Fruit fly (Drosophila melanogaster) whole organism, prepupa: Measurements from ENCODE around the gene CG1785.

ENCODE experiments used
- Blimp-1 ChIP-seq: fragments of 200-800 bp; sonication (Bioruptor generic); optimal IDR thresholded peaks from 3 replicates; lab custom pipeline; 2017; ENCODE audit warnings: missing biosample characterization, missing genetic modification characterization, mild to moderate bottlenecking, moderate library complexity, missing genetic modification reagents
- CG10631 ChIP-seq: fragments of 200-800 bp; sonication (Bioruptor generic); optimal IDR thresholded peaks from 2 replicates; lab custom pipeline; 2016; ENCODE audit warnings: missing biosample characterization, missing genetic modification characterization
- CG10669 ChIP-seq: fragments of 200-800 bp; sonication (Bioruptor generic); optimal IDR thresholded peaks from 3 replicates; lab custom pipeline; 2018; ENCODE audit warnings: missing biosample characterization, mild to moderate bottlenecking, missing genetic modification characterization, moderate library complexity
- CG11294 ChIP-seq: fragments of 200-800 bp; sonication (Bioruptor generic); IDR thresholded peaks from 2 replicates; pipeline ENCODE4 v1.3.6; 2022; ENCODE audit warnings: missing biosample characterization, missing genetic modification characterization
- CG11762 ChIP-seq: fragments of 200-800 bp; sonication (Bioruptor generic); optimal IDR thresholded peaks from 3 replicates; lab custom pipeline; 2016; ENCODE audit warnings: missing biosample characterization, missing genetic modification characterization; ENCODE audit not compliant: insufficient read depth
- CG11902 ChIP-seq: fragments of 200-800 bp; sonication (Bioruptor generic); optimal IDR thresholded peaks from 3 replicates; lab custom pipeline; 2016; ENCODE audit warnings: missing biosample characterization, missing genetic modification characterization
- CG15336 ChIP-seq: fragments of 200-800 bp; sonication (Bioruptor generic); IDR thresholded peaks from 2 replicates; pipeline ENCODE4 v1.3.6; 2022; ENCODE audit warnings: missing biosample characterization, missing genetic modification characterization
- CG1621 ChIP-seq: fragments of 200-800 bp; sonication (Bioruptor generic); optimal IDR thresholded peaks from 3 replicates; lab custom pipeline; 2018; ENCODE audit warnings: missing biosample characterization, mild to moderate bottlenecking, missing genetic modification characterization
- CG16779 ChIP-seq: fragments of 200-800 bp; sonication (Bioruptor generic); optimal IDR thresholded peaks from 3 replicates; lab custom pipeline; 2017; ENCODE audit warnings: missing biosample characterization, mild to moderate bottlenecking, missing genetic modification characterization
- CG31627 ChIP-seq: fragments of 200-800 bp; sonication (Bioruptor generic); optimal IDR thresholded peaks from 3 replicates; lab custom pipeline; 2016; ENCODE audit warnings: missing biosample characterization, missing genetic modification characterization
- CG32006 ChIP-seq: fragments of 200-800 bp; sonication (Bioruptor generic); optimal IDR thresholded peaks from 3 replicates; lab custom pipeline; 2017; ENCODE audit warnings: missing biosample characterization, mild to moderate bottlenecking, missing genetic modification characterization
- CG34406 ChIP-seq: fragments of 200-800 bp; sonication (Bioruptor generic); optimal IDR thresholded peaks from 3 replicates; lab custom pipeline; 2016; ENCODE audit warnings: missing biosample characterization, missing genetic modification characterization
- CG3919 ChIP-seq: fragments of 200-800 bp; sonication (Bioruptor generic); optimal IDR thresholded peaks from 3 replicates; lab custom pipeline; 2016; ENCODE audit warnings: missing biosample characterization, missing genetic modification characterization
- CG4318 ChIP-seq: fragments of 200-800 bp; sonication (Bioruptor generic); optimal IDR thresholded peaks from 3 replicates; lab custom pipeline; 2017; ENCODE audit warnings: missing biosample characterization, mild to moderate bottlenecking, missing genetic modification characterization
- CG6792 ChIP-seq: fragments of 200-800 bp; sonication (Bioruptor generic); optimal IDR thresholded peaks from 3 replicates; lab custom pipeline; 2016; ENCODE audit warnings: missing biosample characterization, missing genetic modification characterization
- CG6854 ChIP-seq: fragments of 200-800 bp; sonication (Bioruptor generic); optimal IDR thresholded peaks from 2 replicates; lab custom pipeline; 2017; ENCODE audit warnings: missing biosample characterization, mild to moderate bottlenecking, missing genetic modification characterization
- CG8119 ChIP-seq: fragments of 200-800 bp; sonication (Bioruptor generic); IDR thresholded peaks from 3 replicates; pipeline ENCODE4 v1.3.6; 2022; ENCODE audit warnings: missing biosample characterization, missing genetic modification characterization
- CG8319 ChIP-seq: fragments of 200-800 bp; sonication (Bioruptor generic); optimal IDR thresholded peaks from 3 replicates; lab custom pipeline; 2016; ENCODE audit warnings: missing biosample characterization, missing genetic modification characterization
- CG8632 ChIP-seq: fragments of 200-800 bp; sonication (Bioruptor generic); optimal IDR thresholded peaks from 3 replicates; lab custom pipeline; 2016; ENCODE audit warnings: missing biosample characterization, missing genetic modification characterization
- CG9139 ChIP-seq: fragments of 200-800 bp; sonication (Bioruptor generic); optimal IDR thresholded peaks from 3 replicates; lab custom pipeline; 2017; ENCODE audit warnings: missing biosample characterization, mild to moderate bottlenecking, missing genetic modification characterization
- Eip75B ChIP-seq: fragments of 200-800 bp; sonication (Bioruptor generic); optimal IDR thresholded peaks from 3 replicates; lab custom pipeline; 2016; ENCODE audit warnings: missing biosample characterization, missing genetic modification characterization
- Eip93F ChIP-seq: fragments of 200-800 bp; sonication (Bioruptor generic); optimal IDR thresholded peaks from 2 replicates; lab custom pipeline; 2016; ENCODE audit warnings: missing biosample characterization, mild to moderate bottlenecking, missing genetic modification characterization
- Ets21C ChIP-seq: fragments of 200-800 bp; sonication (Bioruptor generic); optimal IDR thresholded peaks from 3 replicates; lab custom pipeline; 2016; ENCODE audit warnings: missing biosample characterization, missing genetic modification characterization
- Hr39 ChIP-seq: fragments of 200-800 bp; sonication (Bioruptor generic); optimal IDR thresholded peaks from 2 replicates; lab custom pipeline; 2016; ENCODE audit warnings: missing biosample characterization, missing genetic modification characterization
- Hr4 ChIP-seq: fragments of 200-800 bp; sonication (Bioruptor generic); optimal IDR thresholded peaks from 3 replicates; lab custom pipeline; 2016; ENCODE audit warnings: missing biosample characterization, missing genetic modification characterization
- Lpt ChIP-seq: fragments of 200-800 bp; sonication (Bioruptor generic); optimal IDR thresholded peaks from 3 replicates; lab custom pipeline; 2016; ENCODE audit warnings: missing biosample characterization, missing genetic modification characterization
- Met ChIP-seq: fragments of 200-800 bp; sonication (Bioruptor generic); optimal IDR thresholded peaks from 3 replicates; lab custom pipeline; 2016; ENCODE audit warnings: missing biosample characterization, missing genetic modification characterization
- Smox ChIP-seq: fragments of 200-800 bp; sonication (Bioruptor generic); optimal IDR thresholded peaks from 3 replicates; lab custom pipeline; 2016; ENCODE audit warnings: missing biosample characterization, missing genetic modification characterization
- Sox102F ChIP-seq: fragments of 200-800 bp; sonication (Bioruptor generic); optimal IDR thresholded peaks from 2 replicates; lab custom pipeline; 2016; ENCODE audit warnings: missing biosample characterization, mild to moderate bottlenecking, missing genetic modification characterization
- Sox14 ChIP-seq: fragments of 200-800 bp; sonication (Bioruptor generic); optimal IDR thresholded peaks from 3 replicates; lab custom pipeline; 2016; ENCODE audit warnings: missing biosample characterization, missing genetic modification characterization
- Sox15 ChIP-seq: fragments of 200-800 bp; sonication (Bioruptor generic); optimal IDR thresholded peaks from 3 replicates; lab custom pipeline; 2016; ENCODE audit warnings: missing biosample characterization, missing genetic modification characterization
- achi ChIP-seq: fragments of 200-800 bp; sonication (Bioruptor generic); optimal IDR thresholded peaks from 3 replicates; lab custom pipeline; 2016; ENCODE audit warnings: missing biosample characterization, missing genetic modification characterization
- acj6 ChIP-seq: fragments of 200-800 bp; sonication (Bioruptor generic); optimal IDR thresholded peaks from 3 replicates; lab custom pipeline; 2016; ENCODE audit warnings: missing biosample characterization, missing genetic modification characterization
- dac ChIP-seq: fragments of 200-800 bp; sonication (Bioruptor generic); optimal IDR thresholded peaks from 2 replicates; lab custom pipeline; 2017; ENCODE audit warnings: missing biosample characterization, mild to moderate bottlenecking, missing genetic modification characterization
- dsx ChIP-seq: fragments of 200-800 bp; optimal IDR thresholded peaks from 3 replicates; lab custom pipeline; 2019; ENCODE audit warnings: missing biosample characterization, mild to moderate bottlenecking, missing genetic modification characterization, moderate library complexity; ENCODE audit not compliant: poor library complexity, severe bottlenecking
- eg ChIP-seq: fragments of 200-800 bp; sonication (Bioruptor generic); IDR thresholded peaks from 3 replicates; pipeline ENCODE4 v1.3.6; 2022; ENCODE audit warnings: missing biosample characterization, missing genetic modification characterization
- esn ChIP-seq: fragments of 200-800 bp; sonication (Bioruptor generic); optimal IDR thresholded peaks from 2 replicates; lab custom pipeline; 2016; ENCODE audit warnings: missing biosample characterization, mild to moderate bottlenecking, missing genetic modification characterization, moderate library complexity
- fd85E ChIP-seq: fragments of 200-800 bp; sonication (Bioruptor generic); optimal IDR thresholded peaks from 3 replicates; lab custom pipeline; 2016; ENCODE audit warnings: missing biosample characterization, missing genetic modification characterization
- fkh ChIP-seq: fragments of 200-800 bp; sonication (Bioruptor generic); optimal IDR thresholded peaks from 3 replicates; lab custom pipeline; 2017; ENCODE audit warnings: missing biosample characterization, mild to moderate bottlenecking, missing genetic modification characterization, moderate library complexity
- lz ChIP-seq: fragments of 200-800 bp; sonication (Bioruptor generic); optimal IDR thresholded peaks from 3 replicates; lab custom pipeline; 2016; ENCODE audit warnings: missing biosample characterization, missing genetic modification characterization
- net ChIP-seq: fragments of 200-800 bp; sonication (Bioruptor generic); optimal IDR thresholded peaks from 3 replicates; lab custom pipeline; 2016; ENCODE audit warnings: missing biosample characterization, missing genetic modification characterization
- pdm3 ChIP-seq: fragments of 200-800 bp; sonication (Bioruptor generic); optimal IDR thresholded peaks from 3 replicates; lab custom pipeline; 2016; ENCODE audit warnings: missing biosample characterization, missing genetic modification characterization
- spab ChIP-seq: fragments of 200-800 bp; sonication (Bioruptor generic); optimal IDR thresholded peaks from 2 replicates; lab custom pipeline; 2017; ENCODE audit warnings: missing biosample characterization, mild to moderate bottlenecking, missing genetic modification characterization, missing genetic modification reagents
- ss ChIP-seq, 2 experiments: fragments of 200-800 bp; sonication (Bioruptor generic); optimal IDR thresholded peaks; 2 replicates in 1 of 2; 3 replicates in 1 of 2; lab custom pipeline; 2017 to 2018; ENCODE audit warnings: mild to moderate bottlenecking in 2 of 2, missing biosample characterization in 2 of 2, missing genetic modification characterization in 2 of 2, moderate library complexity in 1 of 2
- svp ChIP-seq: fragments of 200-800 bp; sonication (Bioruptor generic); peaks from one replicate; lab custom pipeline; 2016; ENCODE audit warnings: missing biosample characterization, missing genetic modification characterization
- topi ChIP-seq: fragments of 200-800 bp; sonication (Bioruptor generic); optimal IDR thresholded peaks from 3 replicates; lab custom pipeline; 2016; ENCODE audit warnings: missing biosample characterization, missing genetic modification characterization
- vri ChIP-seq: fragments of 200-800 bp; sonication (Bioruptor generic); optimal IDR thresholded peaks from 3 replicates; lab custom pipeline; 2016; ENCODE audit warnings: missing biosample characterization, mild to moderate bottlenecking, missing genetic modification characterization

The CG1785 gene

dm6 chrX:8677434-8677833, 37.3 kb upstream of the CG1785 start (continued):
- TF ChIP-seq CG1621 (tag; lab: Kevin White, UChicago): no peak
- TF ChIP-seq pdm3 (GFP tag; lab: Kevin White, UChicago): peak; percentile 40
- TF ChIP-seq CG3919 (GFP tag; lab: Kevin White, UChicago): no peak
- peak; percentile 2 for TF ChIP-seq CG11762 (GFP tag; lab: Kevin White, UChicago)
- no peak; the same call in 1 of the 2 replicates for TF ChIP-seq CG11294
- TF ChIP-seq CG6854 (GFP tag; lab: Kevin White, UChicago): no peak
- no peak for TF ChIP-seq CG8319 (GFP tag; lab: Kevin White, UChicago)
- TF ChIP-seq CG8632: no peak
- TF ChIP-seq spab: no peak
- peak; percentile 7 to 62 for TF ChIP-seq ss (GFP tag; optimal IDR thresholded peaks at IDR 0.05; lab: Kevin White, UChicago)
- TF ChIP-seq Eip75B (GFP tag; lab: Kevin White, UChicago): peak; percentile 89
- TF ChIP-seq Smox (GFP tag; lab: Kevin White, UChicago): peak; percentile 45
- no peak for TF ChIP-seq Ets21C (GFP tag; lab: Kevin White, UChicago)
- TF ChIP-seq lz (GFP tag; lab: Kevin White, UChicago): peak; percentile 62
- TF ChIP-seq, all 60 proteins: peak for 36

DNA sequence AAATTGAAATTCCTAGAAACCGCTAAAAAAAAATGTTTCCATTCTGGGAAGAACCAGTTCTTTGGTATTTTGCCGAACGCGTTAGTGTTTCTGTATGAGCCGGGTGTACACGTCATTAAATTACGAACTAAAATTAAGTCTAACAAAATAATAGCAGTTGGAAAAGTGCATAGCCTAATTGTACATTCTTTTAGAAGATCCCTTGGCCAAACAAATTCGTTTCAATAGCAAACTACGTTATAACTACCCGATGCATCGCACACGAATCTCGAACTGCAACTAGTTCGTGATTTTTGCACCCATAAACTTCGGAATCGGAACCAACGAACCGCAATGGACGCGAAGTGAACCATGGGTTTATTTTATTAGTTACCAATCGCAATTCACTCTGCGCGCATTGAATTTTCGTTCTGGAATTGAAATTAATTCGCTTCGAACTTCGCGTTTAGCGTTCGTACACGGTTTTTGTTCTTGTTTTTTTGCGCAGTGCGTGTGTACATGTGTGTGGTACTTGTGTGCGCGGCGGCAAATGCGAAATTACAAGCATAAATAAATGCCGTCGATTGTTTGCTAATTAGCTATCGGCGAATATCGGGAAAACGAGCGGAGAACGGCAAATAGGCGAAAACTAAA, 33.4 kb upstream of the CG1785 start, which contains the start of gene CAH3:
CAH3 (plus strand) TSS at position 64 of the 633 bp plus-strand sequence.
- peak; percentile 83 for TF ChIP-seq Eip93F (GFP tag; lab: Kevin White, UChicago)
- peak; percentile 96 for TF ChIP-seq Hr39 (GFP tag; lab: Kevin White, UChicago)
- peak; percentile 95 for TF ChIP-seq CG3919 (GFP tag; lab: Kevin White, UChicago)
- peak; percentile 95 for TF ChIP-seq dac
- TF ChIP-seq topi: peak; percentile 96
- TF ChIP-seq CG4318 (GFP tag; lab: Kevin White, UChicago): peak; percentile 92
- peak; percentile 96 for TF ChIP-seq Sox14
- peak; percentile 90 for TF ChIP-seq CG8319 (GFP tag; lab: Kevin White, UChicago)
- peak; percentile 89 for TF ChIP-seq spab
- peak; percentile 96 for TF ChIP-seq CG10669 (GFP tag; lab: Kevin White, UChicago)
- TF ChIP-seq Hr4 (GFP tag; lab: Kevin White, UChicago): peak; percentile 94
- TF ChIP-seq Lpt (GFP tag; lab: Kevin White, UChicago): peak; percentile 88
- TF ChIP-seq Met (GFP tag; lab: Kevin White, UChicago): peak; percentile 96
- TF ChIP-seq Sox102F (GFP tag; lab: Kevin White, UChicago): peak; percentile 95
- TF ChIP-seq CG10631 (GFP tag; lab: Kevin White, UChicago): peak; percentile 93
- TF ChIP-seq fkh (GFP tag; lab: Kevin White, UChicago): peak; percentile 38
- peak; percentile 77 for TF ChIP-seq fd85E (GFP tag; lab: Kevin White, UChicago)
- TF ChIP-seq lz (GFP tag; lab: Kevin White, UChicago): peak; percentile 97
- peak; percentile 95 for TF ChIP-seq CG6792 (GFP tag; lab: Kevin White, UChicago)
- TF ChIP-seq CG16779 (tag; lab: Kevin White, UChicago): peak; percentile 90
- peak; percentile 92 for TF ChIP-seq CG8632
- peak; percentile 94 to 96 for TF ChIP-seq ss (GFP tag; optimal IDR thresholded peaks at IDR 0.05; lab: Kevin White, UChicago)
- peak; percentile 96 for TF ChIP-seq esn (GFP tag; lab: Kevin White, UChicago)
- TF ChIP-seq CG32006 (GFP tag; lab: Kevin White, UChicago): peak; percentile 96
- TF ChIP-seq dsx (GFP tag; lab: Kevin White, UChicago): peak; percentile 93
- TF ChIP-seq CG34406: peak; percentile 92
- TF ChIP-seq CG31627 (GFP tag; lab: Kevin White, UChicago): peak; percentile 94
- peak; percentile 92 for TF ChIP-seq achi
- TF ChIP-seq CG11294: peak; percentile 89
- peak; percentile 91 for TF ChIP-seq Sox15
- peak; percentile 94 for TF ChIP-seq CG8119 (GFP tag; lab: Robert Waterston, UW)
- TF ChIP-seq svp: peak; percentile 97
- peak; percentile 95 for TF ChIP-seq acj6 (GFP tag; lab: Kevin White, UChicago)
- peak; percentile 96 for TF ChIP-seq eg (GFP tag; lab: Robert Waterston, UW)
- peak; percentile 93 for TF ChIP-seq net
- TF ChIP-seq Smox (GFP tag; lab: Kevin White, UChicago): peak; percentile 94
- peak; percentile 83 for TF ChIP-seq Blimp-1 (GFP tag; lab: Kevin White, UChicago)
- peak; percentile 96 for TF ChIP-seq CG15336 (GFP tag; lab: Robert Waterston, UW)
- TF ChIP-seq CG11902: peak; percentile 87
- peak; percentile 94 for TF ChIP-seq Ets21C (GFP tag; lab: Kevin White, UChicago)
- peak; percentile 95 for TF ChIP-seq CG1621 (tag; lab: Kevin White, UChicago)
- TF ChIP-seq vri (GFP tag; lab: Kevin White, UChicago): peak; percentile 89
- peak; percentile 92 for TF ChIP-seq CG9139 (GFP tag; lab: Kevin White, UChicago)
